Worm (Caenorhabditis elegans) whole organism, midembryonic: ENCODE results near the gene sri-60.

Experiments used
- T22C8.4 ChIP-seq: fragments of 200-800 bp; sonication (Bioruptor generic); IDR thresholded peaks from 2 replicates; pipeline ENCODE4 v1.3.6; 2022; ENCODE audit warnings: missing genetic modification characterization, missing compliant biosample characterization
- cog-1 ChIP-seq: sonication (generic microtip); optimal IDR thresholded peaks from 2 replicates; lab custom pipeline; 2016; ENCODE audit warnings: missing genetic modification characterization, missing compliant biosample characterization
- flt-1 ChIP-seq: fragments of 200-800 bp; sonication (Bioruptor generic); IDR thresholded peaks from 2 replicates; pipeline ENCODE4 v1.3.6; 2022; ENCODE audit warnings: missing genetic modification characterization, missing compliant biosample characterization
- klf-2 ChIP-seq: fragments of 200-800 bp; sonication (Bioruptor generic); conservative IDR thresholded peaks from 2 replicates; pipeline ENCODE4 v1.3.6; 2022; ENCODE audit warnings: missing genetic modification reagents, missing genetic modification characterization, missing compliant biosample characterization
- med-1 ChIP-seq: sonication (generic microtip); optimal IDR thresholded peaks from 2 replicates; lab custom pipeline; 2017; ENCODE audit warnings: missing genetic modification characterization, mild to moderate bottlenecking, missing compliant biosample characterization, antibody characterized with exemption, missing genetic modification reagents; ENCODE audit not compliant: insufficient read depth
- ref-1 ChIP-seq: fragments of 200-800 bp; sonication (Bioruptor generic); conservative IDR thresholded peaks from 2 replicates; pipeline ENCODE4 v1.3.6; 2022; ENCODE audit warnings: missing genetic modification reagents, missing genetic modification characterization, missing compliant biosample characterization
- ztf-23 ChIP-seq: fragments of 200-800 bp; sonication (Bioruptor generic); IDR thresholded peaks from 2 replicates; pipeline ENCODE4 v1.3.6; 2022; ENCODE audit warnings: missing genetic modification reagents, missing genetic modification characterization, missing compliant biosample characterization
- ztf-29 ChIP-seq: fragments of 200-800 bp; sonication (Bioruptor generic); IDR thresholded peaks from 2 replicates; pipeline ENCODE4 v1.3.6; 2022; ENCODE audit warnings: missing genetic modification reagents, missing genetic modification characterization, missing compliant biosample characterization

ce11 chrII:2681118-2681517 is 21.5 kb downstream of the sri-60 start, which contains the start of gene F34D6.1:
- TF ChIP-seq flt-1 (GFP tag; lab: Robert Waterston, UW) (no peak), med-1 (GFP tag; lab: Kevin White, UChicago) (no peak), ref-1 (GFP tag; lab: Robert Waterston, UW) (no peak), cog-1 (tag; lab: Kevin White, UChicago) (no peak), klf-2 (GFP tag; lab: Robert Waterston, UW) (no peak), ztf-23 (GFP tag; lab: Robert Waterston, UW) (no peak), T22C8.4 (GFP tag; lab: Robert Waterston, UW) (no peak), ztf-29 (GFP tag; lab: Robert Waterston, UW) (no peak)
